Fruit fly (Drosophila melanogaster): ENCODE data around the gene CG33721.

DNA sequence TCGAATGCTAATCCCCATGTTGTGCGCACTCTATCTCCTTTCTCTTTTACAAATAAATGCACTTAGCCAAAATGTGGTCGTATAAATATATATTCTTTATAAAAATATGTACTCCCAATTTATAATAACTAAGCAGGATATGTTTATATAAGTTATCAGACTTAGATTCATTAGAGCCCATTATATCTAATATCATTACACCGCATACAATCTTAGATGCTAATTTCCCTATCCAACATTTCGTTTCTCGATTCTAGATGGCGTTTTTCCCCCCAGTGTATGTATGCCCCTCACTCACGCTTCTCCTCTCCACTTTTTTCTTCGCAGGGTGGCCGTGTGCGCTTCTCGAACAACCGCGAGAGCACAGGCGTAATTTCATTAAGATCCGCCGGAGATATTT lies 43.4 kb upstream of the CG33721 start:
- TF ChIP-seq EcR (GFP tag; optimal IDR thresholded peaks at IDR 0.05) (no peak), CG14655 (GFP tag; optimal IDR thresholded peaks at IDR 0.05) (no peak), D1 (tag; optimal IDR thresholded peaks at IDR 0.05) (no peak), CG8159 (tag; optimal IDR thresholded peaks at IDR 0.05) (no peak)
